Worm (Caenorhabditis elegans): Measurements from ENCODE around the gene ubxn-6.

The ubxn-6 gene

ce11 chrIV:4788332-4788731, 21.0 kb downstream of the ubxn-6 start, which contains the start of gene nhr-104 (continued):
- TF ChIP-seq R02D3.7 (tag; optimal IDR thresholded peaks at IDR 0.05), result no peak
- TF ChIP-seq unc-62 (GFP tag; optimal IDR thresholded peaks at IDR 0.05), result no peak
- no peak for TF ChIP-seq ceh-16 (tag; optimal IDR thresholded peaks at IDR 0.05)
- TF ChIP-seq sea-2 (GFP tag; optimal IDR thresholded peaks at IDR 0.05), result no peak
- TF ChIP-seq daf-12 (tag; optimal IDR thresholded peaks at IDR 0.05), result no peak
- no peak for TF ChIP-seq ztf-4 (tag; optimal IDR thresholded peaks at IDR 0.05)
- TF ChIP-seq ceh-82 (tag; optimal IDR thresholded peaks at IDR 0.05), result no peak
- TF ChIP-seq nhr-12 (tag; optimal IDR thresholded peaks at IDR 0.05), result no peak
- TF ChIP-seq nfya-1 (tag; optimal IDR thresholded peaks at IDR 0.05; ENCODE audit: insufficient read depth), result peak; percentile 16
- no peak for TF ChIP-seq mdl-1 (tag; optimal IDR thresholded peaks at IDR 0.05)
- no peak for TF ChIP-seq nhr-76 (tag; optimal IDR thresholded peaks at IDR 0.05)

- TF ChIP-seq nfya-1 (tag; optimal IDR thresholded peaks at IDR 0.05; ENCODE audit: insufficient read depth) (peak; percentile 28), ceh-28 (tag; optimal IDR thresholded peaks at IDR 0.05) (no peak), ceh-9 (tag; optimal IDR thresholded peaks at IDR 0.05) (no peak), nhr-12 (tag; optimal IDR thresholded peaks at IDR 0.05) (no peak), hmg-11 (tag; optimal IDR thresholded peaks at IDR 0.05) (peak; percentile 76), mml-1 (tag; optimal IDR thresholded peaks at IDR 0.05) (no peak), ztf-4 (tag; optimal IDR thresholded peaks at IDR 0.05) (no peak), lin-15B (tag; optimal IDR thresholded peaks at IDR 0.05) (no peak)
Observed at ce11 chrIV:4781123-4781522, 28.2 kb downstream of the ubxn-6 start.

ce11 chrIV:4780129-4780528, 29.2 kb downstream of the ubxn-6 start, which contains the start of gene set-15:
Gene set-15, minus strand, starts transcription at chrIV:4780229.
- no peak for TF ChIP-seq pha-4 (tag; optimal IDR thresholded peaks at IDR 0.05)
- TF ChIP-seq lsy-12 (tag; optimal IDR thresholded peaks at IDR 0.05), result no peak
- TF ChIP-seq mdl-1 (tag; optimal IDR thresholded peaks at IDR 0.05), result no peak
- no peak for TF ChIP-seq egl-5 (tag; optimal IDR thresholded peaks at IDR 0.05)
- TF ChIP-seq ceh-9 (tag; optimal IDR thresholded peaks at IDR 0.05), result no peak
- no peak for TF ChIP-seq eor-1 (tag; optimal IDR thresholded peaks at IDR 0.05)
- no peak for TF ChIP-seq hmg-11 (tag; optimal IDR thresholded peaks at IDR 0.05)
- TF ChIP-seq tbx-2 (tag; optimal IDR thresholded peaks at IDR 0.05), result no peak
- no peak for TF ChIP-seq zag-1 (tag; optimal IDR thresholded peaks at IDR 0.05)
- TF ChIP-seq snpc-4 (tag; optimal IDR thresholded peaks at IDR 0.05), result no peak
- no peak for TF ChIP-seq fkh-10 (GFP tag; optimal IDR thresholded peaks at IDR 0.05)

ce11 chrIV:4776501-4776900, 32.8 kb downstream of the ubxn-6 start:
- no peak for TF ChIP-seq skn-1 (tag; optimal IDR thresholded peaks at IDR 0.05)
- peak; percentile 94 for TF ChIP-seq nfya-1 (tag; optimal IDR thresholded peaks at IDR 0.05; ENCODE audit: insufficient read depth)
- TF ChIP-seq pha-4 (tag; optimal IDR thresholded peaks at IDR 0.05), result no peak
- no peak for TF ChIP-seq nhr-77 (tag; optimal IDR thresholded peaks at IDR 0.05)
- no peak for TF ChIP-seq unc-39 (tag; optimal IDR thresholded peaks at IDR 0.05)
- TF ChIP-seq R02D3.7 (tag; optimal IDR thresholded peaks at IDR 0.05), result no peak

ce11 chrIV:4776001-4776400, 33.3 kb downstream of the ubxn-6 start, which contains the start of gene R11E3.19:
Gene R11E3.19, minus strand, starts transcription at chrIV:4776101.
- TF ChIP-seq nhr-67 (tag; optimal IDR thresholded peaks at IDR 0.05) (no peak), mdl-1 (tag; optimal IDR thresholded peaks at IDR 0.05) (no peak), nhr-25 (tag; optimal IDR thresholded peaks at IDR 0.05) (no peak), nhr-12 (tag; optimal IDR thresholded peaks at IDR 0.05) (no peak), sea-2 (GFP tag; optimal IDR thresholded peaks at IDR 0.05) (no peak), nhr-28 (tag; optimal IDR thresholded peaks at IDR 0.05) (no peak), elt-3 (tag; optimal IDR thresholded peaks at IDR 0.05) (no peak), nhr-237 (tag; optimal IDR thresholded peaks at IDR 0.05) (no peak)

- no peak for TF ChIP-seq nhr-76 (tag; optimal IDR thresholded peaks at IDR 0.05)
- no peak for TF ChIP-seq lin-39 (tag; optimal IDR thresholded peaks at IDR 0.05)
- no peak for TF ChIP-seq unc-62 (GFP tag; optimal IDR thresholded peaks at IDR 0.05)
- TF ChIP-seq zag-1 (tag; optimal IDR thresholded peaks at IDR 0.05), result no peak
- no peak for TF ChIP-seq fkh-2 (tag; optimal IDR thresholded peaks at IDR 0.05)
- TF ChIP-seq nhr-43 (tag; optimal IDR thresholded peaks at IDR 0.05; ENCODE audit: poor library complexity, severe bottlenecking), result no peak
- TF ChIP-seq nhr-23 (tag; optimal IDR thresholded peaks at IDR 0.05), result no peak
- no peak for TF ChIP-seq sea-2 (GFP tag; optimal IDR thresholded peaks at IDR 0.05)
- TF ChIP-seq ama-1 (optimal IDR thresholded peaks at IDR 0.05), result no peak
- TF ChIP-seq egl-27 (tag; optimal IDR thresholded peaks at IDR 0.05), result no peak
Observed at ce11 chrIV:4771792-4772191, 37.5 kb downstream of the ubxn-6 start, which contains the start of gene R11E3.2. Gene R11E3.2, plus strand, starts transcription at chrIV:4772092.
